Worm (Caenorhabditis elegans): ENCODE results near the gene sra-3.

The sra-3 gene

ce11 chrII:9501955-9502354 lies 38.7 kb downstream of the sra-3 start (continued):
- TF ChIP-seq mdt-29 (GFP tag; IDR thresholded peaks at IDR 0.05) (peak; percentile 61; the same call in 1 of the 2 replicates), unc-62 (GFP tag; optimal IDR thresholded peaks at IDR 0.05 in 1 of 2) (peak in 1 of 2 experiments; percentile 55), unc-62 (tag; optimal IDR thresholded peaks at IDR 0.05) (no peak), nhr-11 (tag; optimal IDR thresholded peaks at IDR 0.05) (peak; percentile 72), lin-1 (GFP tag; IDR thresholded peaks at IDR 0.05) (peak; percentile 57), lin-13 (GFP tag; optimal IDR thresholded peaks at IDR 0.05) (no peak), nhr-6 (tag; optimal IDR thresholded peaks at IDR 0.05) (peak; percentile 91), F10B5.3 (tag; optimal IDR thresholded peaks at IDR 0.05) (no peak), dmd-6 (GFP tag; IDR thresholded peaks at IDR 0.05) (peak; percentile 91), madf-9 (GFP tag; conservative IDR thresholded peaks at IDR 0.05) (no peak), pqm-1 (tag; optimal IDR thresholded peaks at IDR 0.05) (peak; percentile 23), rbr-2 (tag; optimal IDR thresholded peaks at IDR 0.05) (no peak), hlh-30 (tag; optimal IDR thresholded peaks at IDR 0.05; ENCODE audit: insufficient read depth) (peak; percentile 85), jun-1 (tag; optimal IDR thresholded peaks at IDR 0.05) (no peak), php-3 (GFP tag; IDR thresholded peaks at IDR 0.05) (peak; percentile 74), daf-16 (GFP tag; optimal IDR thresholded peaks at IDR 0.05) (no peak), daf-16 (tag; optimal IDR thresholded peaks at IDR 0.05) (peak; percentile 83), madf-5 (GFP tag; IDR thresholded peaks at IDR 0.05) (no peak), F37D6.2 (tag; optimal IDR thresholded peaks at IDR 0.05) (no peak), zfp-2 (tag; optimal IDR thresholded peaks at IDR 0.05) (no peak), hif-1 (tag; optimal IDR thresholded peaks at IDR 0.05) (no peak), saeg-2 (GFP tag; IDR thresholded peaks at IDR 0.05) (0 out of 2 replicates have a peak, but pooled peaks have one; percentile 30), ama-1 (optimal IDR thresholded peaks at IDR 0.05) (no peak)

ce11 chrII:9500926-9501325 lies 39.7 kb downstream of the sra-3 start:
- TF ChIP-seq php-3 (GFP tag; IDR thresholded peaks at IDR 0.05) = peak; percentile 91
- no peak for TF ChIP-seq aly-2 (tag; optimal IDR thresholded peaks at IDR 0.05)
- no peak for TF ChIP-seq aha-1 (tag)
- TF ChIP-seq F49E8.2 (tag; optimal IDR thresholded peaks at IDR 0.05; ENCODE audit: borderline replicate concordance) = no peak
- TF ChIP-seq snpc-4 (tag; optimal IDR thresholded peaks at IDR 0.05) = no peak
- peak in 1 of 2 experiments; percentile 41 for TF ChIP-seq lsy-2 (tag; optimal IDR thresholded peaks at IDR 0.05)
- TF ChIP-seq unc-62 (GFP tag; optimal IDR thresholded peaks at IDR 0.05 in 1 of 2) = peak in 1 of 2 experiments; percentile 62
- no peak for TF ChIP-seq unc-62 (tag; optimal IDR thresholded peaks at IDR 0.05)
- TF ChIP-seq nhr-77 (tag; optimal IDR thresholded peaks at IDR 0.05) = peak; percentile 79
- no peak for TF ChIP-seq lin-39 (tag; optimal IDR thresholded peaks at IDR 0.05)
- TF ChIP-seq dmd-6 (GFP tag; IDR thresholded peaks at IDR 0.05) = peak; percentile 98
- TF ChIP-seq Y5F2A.4 (GFP tag; optimal IDR thresholded peaks at IDR 0.05) = no peak
- TF ChIP-seq dmd-8 (GFP tag; IDR thresholded peaks at IDR 0.05) = no peak
- TF ChIP-seq lin-15B (tag; optimal IDR thresholded peaks at IDR 0.05) = no peak
- TF ChIP-seq ceh-28 (tag; optimal IDR thresholded peaks at IDR 0.05) = no peak
- TF ChIP-seq fos-1 (tag; optimal IDR thresholded peaks at IDR 0.05) = peak; percentile 82
- TF ChIP-seq ces-1 (GFP tag; optimal IDR thresholded peaks at IDR 0.05) = no peak
- no peak for TF ChIP-seq nhr-111 (GFP tag; optimal IDR thresholded peaks at IDR 0.05)
- no peak for TF ChIP-seq mxl-3 (GFP tag; optimal IDR thresholded peaks at IDR 0.05)
- no peak for TF ChIP-seq egl-43 (GFP tag; IDR thresholded peaks at IDR 0.05)
- TF ChIP-seq gei-8 (GFP tag; optimal IDR thresholded peaks at IDR 0.05) = peak; percentile 62
- no peak for TF ChIP-seq egl-27 (tag; optimal IDR thresholded peaks at IDR 0.05)
- TF ChIP-seq mdt-29 (GFP tag; IDR thresholded peaks at IDR 0.05) = peak; percentile 93
- TF ChIP-seq hmg-1.1 (GFP tag; IDR thresholded peaks at IDR 0.05) = no peak
- no peak for TF ChIP-seq F44E2.7 (GFP tag; IDR thresholded peaks at IDR 0.05)
- no peak for TF ChIP-seq vab-7 (GFP tag; IDR thresholded peaks at IDR 0.05)
- no peak for TF ChIP-seq ztf-7 (tag; optimal IDR thresholded peaks at IDR 0.05)
- TF ChIP-seq nhr-237 (tag; optimal IDR thresholded peaks at IDR 0.05) = no peak
- peak; percentile 85 for TF ChIP-seq lin-1 (GFP tag; IDR thresholded peaks at IDR 0.05)
- TF ChIP-seq sdz-12 (GFP tag; optimal IDR thresholded peaks at IDR 0.05) = no peak
- peak; percentile 86 for TF ChIP-seq nhr-48 (tag; optimal IDR thresholded peaks at IDR 0.05)
- TF ChIP-seq unc-39 (tag; optimal IDR thresholded peaks at IDR 0.05) = no peak
- no peak for TF ChIP-seq saeg-2 (GFP tag; IDR thresholded peaks at IDR 0.05)
- peak in 1 of 2 experiments; percentile 25 for TF ChIP-seq mdl-1 (tag; optimal IDR thresholded peaks at IDR 0.05)
- no peak for TF ChIP-seq daf-8 (GFP tag; IDR thresholded peaks at IDR 0.05)
- no peak for TF ChIP-seq daf-12 (tag; optimal IDR thresholded peaks at IDR 0.05)

Data from whole organism, L4 larva.